Fruit fly (Drosophila melanogaster) whole organism, adult: Measurements from ENCODE around the gene dpy.

Source experiments
- CG11617 ChIP-seq: fragments of 200-800 bp; sonication (Bioruptor generic); optimal IDR thresholded peaks from 2 replicates; lab custom pipeline; 2017; ENCODE audit warnings: mild to moderate bottlenecking, missing biosample characterization, missing genetic modification reagents, missing genetic modification characterization
- CG12768 ChIP-seq: fragments of 200-800 bp; sonication (Bioruptor generic); optimal IDR thresholded peaks from 2 replicates; lab custom pipeline; 2017; ENCODE audit warnings: missing biosample characterization, missing genetic modification characterization, mild to moderate bottlenecking, moderate library complexity, missing genetic modification reagents
- CG14711 ChIP-seq: fragments of 200-800 bp; sonication (Bioruptor generic); optimal IDR thresholded peaks from 2 replicates; lab custom pipeline; 2018; ENCODE audit warnings: missing biosample characterization, mild to moderate bottlenecking, missing genetic modification characterization, moderate library complexity
- CG1620 ChIP-seq: fragments of 200-800 bp; sonication (Bioruptor generic); optimal IDR thresholded peaks from 2 replicates; lab custom pipeline; 2016; ENCODE audit warnings: missing biosample characterization, missing genetic modification characterization
- CG33017 ChIP-seq: fragments of 200-800 bp; sonication (Bioruptor generic); optimal IDR thresholded peaks from 2 replicates; lab custom pipeline; 2018; ENCODE audit warnings: missing biosample characterization, mild to moderate bottlenecking, missing genetic modification characterization, moderate library complexity
- CG5204 ChIP-seq: fragments of 200-800 bp; sonication (Bioruptor generic); optimal IDR thresholded peaks from 2 replicates; lab custom pipeline; 2016; ENCODE audit warnings: missing biosample characterization, missing genetic modification characterization
- CG7045 ChIP-seq: fragments of 200-800 bp; sonication (Bioruptor generic); optimal IDR thresholded peaks from 2 replicates; lab custom pipeline; 2017; ENCODE audit warnings: missing biosample characterization, mild to moderate bottlenecking, missing genetic modification characterization
- CG7101 ChIP-seq: fragments of 200-800 bp; sonication (Bioruptor generic); optimal IDR thresholded peaks from 2 replicates; lab custom pipeline; 2018; ENCODE audit warnings: missing biosample characterization, mild to moderate bottlenecking, missing genetic modification characterization, moderate library complexity
- Clk ChIP-seq: fragments of 200-800 bp; sonication (Bioruptor generic); optimal IDR thresholded peaks from 2 replicates; lab custom pipeline; 2017; ENCODE audit warnings: missing biosample characterization, missing genetic modification characterization
- Crg-1 ChIP-seq: fragments of 200-800 bp; sonication (Bioruptor generic); optimal IDR thresholded peaks from 2 replicates; lab custom pipeline; 2016; ENCODE audit warnings: missing biosample characterization, missing genetic modification characterization
- Hr96 ChIP-seq: fragments of 200-800 bp; sonication (Bioruptor generic); optimal IDR thresholded peaks from 2 replicates; lab custom pipeline; 2016; ENCODE audit warnings: missing biosample characterization, missing genetic modification characterization
- Mnt ChIP-seq: fragments of 200-800 bp; sonication (Bioruptor generic); optimal IDR thresholded peaks from 2 replicates; lab custom pipeline; 2016; ENCODE audit warnings: missing biosample characterization, mild to moderate bottlenecking, missing genetic modification characterization
- bab1 ChIP-seq: fragments of 200-800 bp; sonication (Bioruptor generic); optimal IDR thresholded peaks from 3 replicates; lab custom pipeline; 2019; ENCODE audit warnings: missing biosample characterization, mild to moderate bottlenecking, missing genetic modification characterization, moderate library complexity
- cic ChIP-seq: fragments of 200-800 bp; sonication (Bioruptor generic); optimal IDR thresholded peaks from 2 replicates; lab custom pipeline; 2017; ENCODE audit warnings: missing biosample characterization, mild to moderate bottlenecking, missing genetic modification characterization, moderate library complexity
- cnc ChIP-seq, 2 experiments: fragments of >200 bp; optimal IDR thresholded peaks; 2 replicates each; lab custom pipeline; 2017
- kay ChIP-seq: fragments of 200-800 bp; sonication (Bioruptor generic); peaks from one replicate; lab custom pipeline; 2016; ENCODE audit warnings: missing biosample characterization, missing genetic modification characterization, borderline replicate concordance
- ovo ChIP-seq: fragments of 200-800 bp; sonication (Bioruptor generic); optimal IDR thresholded peaks from 2 replicates; lab custom pipeline; 2016; ENCODE audit warnings: missing biosample characterization, missing genetic modification characterization
- pad ChIP-seq: fragments of 200-800 bp; sonication (Bioruptor generic); optimal IDR thresholded peaks from 3 replicates; lab custom pipeline; 2017; ENCODE audit warnings: missing biosample characterization, missing genetic modification characterization, mild to moderate bottlenecking, moderate library complexity, missing genetic modification reagents
- tj ChIP-seq: fragments of 200-800 bp; sonication (Bioruptor generic); optimal IDR thresholded peaks from 3 replicates; lab custom pipeline; 2017; ENCODE audit warnings: missing biosample characterization, mild to moderate bottlenecking, missing genetic modification characterization, moderate library complexity
- toe ChIP-seq: fragments of 200-800 bp; sonication (Bioruptor generic); optimal IDR thresholded peaks from 2 replicates; lab custom pipeline; 2016; ENCODE audit warnings: missing biosample characterization, missing genetic modification characterization

dpy gene

DNA sequence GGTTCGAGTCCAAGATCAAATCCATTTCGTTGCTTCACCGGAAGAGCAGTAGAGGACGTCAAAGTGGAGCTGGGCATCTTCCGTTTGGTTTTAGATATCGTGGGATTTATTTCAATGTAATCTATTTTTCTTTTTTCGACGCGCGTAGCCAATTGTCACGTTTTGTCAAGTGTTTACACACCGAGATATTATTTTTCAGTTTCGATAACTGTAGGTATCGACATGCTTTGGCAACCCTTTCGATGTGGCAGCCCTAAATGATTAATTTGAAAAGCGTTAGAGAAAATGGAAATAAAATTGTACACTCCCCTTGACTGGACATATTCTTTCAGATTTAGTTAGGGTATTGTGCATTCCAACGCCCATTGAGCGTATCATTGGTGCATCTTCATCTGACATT is 36.1 kb downstream of the dpy start, which contains the start of gene HP6:
HP6 (minus strand) TSS at position 192 of the 400 bp plus-strand sequence.
- TF ChIP-seq ovo = no peak
- no peak for TF ChIP-seq CG7101 (tag; lab: Kevin White, UChicago)
- TF ChIP-seq bab1 (GFP tag; lab: Kevin White, UChicago) = no peak
- no peak for TF ChIP-seq tj
- TF ChIP-seq CG5204 = no peak
- TF ChIP-seq CG33017 = no peak
- TF ChIP-seq Clk (GFP tag; lab: Kevin White, UChicago) = no peak
- no peak for TF ChIP-seq CG14711
- TF ChIP-seq CG7045 = no peak
- TF ChIP-seq CG1620 (GFP tag; lab: Kevin White, UChicago) = no peak
- no peak for TF ChIP-seq cic (GFP tag; lab: Kevin White, UChicago)
- TF ChIP-seq pad (GFP tag; lab: Kevin White, UChicago) = no peak
- no peak for TF ChIP-seq kay
- TF ChIP-seq Hr96 (GFP tag; lab: Kevin White, UChicago) = no peak
- TF ChIP-seq toe (GFP tag; lab: Kevin White, UChicago) = no peak
- TF ChIP-seq CG12768 (GFP tag; lab: Kevin White, UChicago) = no peak

DNA sequence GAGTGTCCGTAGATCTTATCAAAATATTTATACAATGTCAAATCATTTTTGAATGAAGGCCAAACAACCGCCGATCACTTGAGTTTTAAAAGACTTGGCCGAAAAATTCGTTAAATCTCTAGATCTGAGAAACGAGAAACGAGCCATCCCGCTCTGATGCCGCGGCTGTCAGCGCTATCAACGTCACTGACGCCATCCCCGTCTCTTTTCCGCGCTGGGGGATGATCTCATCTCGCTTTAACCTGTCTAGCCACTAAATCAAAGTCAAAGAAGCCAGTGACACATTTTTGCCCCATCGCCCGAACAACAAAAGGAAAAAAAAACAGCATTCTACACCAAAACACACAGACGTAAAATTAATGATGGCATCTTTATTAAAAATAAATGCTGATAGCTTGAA is 37.6 kb downstream of the dpy start:
- TF ChIP-seq CG1620 (GFP tag; lab: Kevin White, UChicago) (no peak), tj (no peak), CG12768 (GFP tag; lab: Kevin White, UChicago) (no peak), pad (GFP tag; lab: Kevin White, UChicago) (no peak)

DNA sequence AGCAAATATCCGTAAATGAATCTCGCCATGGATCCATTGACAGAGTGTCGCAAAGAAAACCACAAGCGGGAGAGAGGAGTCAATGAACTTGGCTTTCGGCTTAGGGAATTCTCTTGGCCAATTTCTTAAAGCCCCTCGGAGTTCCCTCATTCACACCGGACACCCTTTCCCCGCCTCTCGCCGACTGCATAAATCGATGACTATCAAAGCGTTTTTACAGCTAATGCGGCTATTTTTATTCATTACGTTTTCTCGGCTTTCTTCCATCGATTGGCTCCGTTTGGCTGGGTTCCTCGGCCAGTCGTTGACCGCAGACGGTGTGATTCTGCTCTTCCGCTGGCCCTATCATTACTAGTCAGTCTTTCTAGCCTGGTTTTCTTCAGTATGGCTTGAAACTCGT is 40.8 kb downstream of the dpy start:
- TF ChIP-seq Crg-1 (GFP tag; lab: Kevin White, UChicago) (no peak), cnc (optimal IDR thresholded peaks at IDR 0.05; lab: Kevin White, UChicago) (no peak), Clk (GFP tag; lab: Kevin White, UChicago) (no peak), CG33017 (no peak), CG7101 (tag; lab: Kevin White, UChicago) (no peak), ovo (no peak), Mnt (GFP tag; lab: Kevin White, UChicago) (no peak), CG12768 (GFP tag; lab: Kevin White, UChicago) (no peak), Hr96 (GFP tag; lab: Kevin White, UChicago) (no peak), pad (GFP tag; lab: Kevin White, UChicago) (no peak), CG7045 (no peak), CG5204 (no peak), CG11617 (no peak)

DNA sequence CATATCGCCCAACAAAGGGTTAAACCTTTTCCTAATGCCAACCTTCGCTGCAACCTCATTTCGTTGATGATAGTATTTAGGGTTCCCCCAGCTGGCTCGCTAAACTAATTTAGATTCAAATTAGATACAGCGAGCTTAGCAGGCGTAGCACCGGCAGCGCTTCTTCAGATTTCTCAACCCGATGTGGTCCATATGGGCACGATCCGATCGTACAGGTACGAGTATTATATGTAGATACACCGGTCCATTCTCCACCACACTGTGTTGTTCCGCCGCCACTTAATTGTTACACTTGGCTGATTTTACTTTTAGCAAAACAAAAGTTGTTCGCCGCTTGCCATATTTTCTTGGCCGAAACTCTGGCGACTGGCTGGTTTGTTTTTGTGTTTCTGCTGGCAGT is 42.8 kb downstream of the dpy start:
- TF ChIP-seq cnc (optimal IDR thresholded peaks at IDR 0.05; lab: Kevin White, UChicago) (no peak), CG11617 (no peak), pad (GFP tag; lab: Kevin White, UChicago) (no peak), CG1620 (GFP tag; lab: Kevin White, UChicago) (no peak), CG12768 (GFP tag; lab: Kevin White, UChicago) (no peak), Clk (GFP tag; lab: Kevin White, UChicago) (no peak), bab1 (GFP tag; lab: Kevin White, UChicago) (no peak), Crg-1 (GFP tag; lab: Kevin White, UChicago) (no peak), ovo (no peak), CG14711 (no peak), CG7101 (tag; lab: Kevin White, UChicago) (no peak), kay (no peak), toe (GFP tag; lab: Kevin White, UChicago) (no peak), CG5204 (no peak), Mnt (GFP tag; lab: Kevin White, UChicago) (no peak), CG33017 (no peak), cic (GFP tag; lab: Kevin White, UChicago) (no peak)

DNA sequence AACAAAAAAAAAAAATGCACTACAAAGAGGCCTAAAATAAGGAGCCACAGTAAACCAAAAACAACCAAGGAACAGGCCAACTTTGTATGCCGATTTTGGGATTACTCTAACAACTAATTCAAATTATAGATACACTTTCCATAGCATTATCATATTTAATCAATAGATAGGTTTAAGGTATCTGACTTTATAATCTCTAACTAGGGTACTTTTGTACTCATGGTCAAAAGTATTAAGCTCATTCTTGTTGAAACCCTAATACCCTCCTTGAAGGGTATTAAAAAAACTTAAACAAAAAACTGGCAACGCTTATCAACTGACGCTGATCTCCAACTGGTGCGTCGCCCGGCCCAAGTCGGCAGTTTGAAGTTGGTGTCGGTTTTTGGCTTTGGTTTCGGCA is 46.9 kb downstream of the dpy start:
- TF ChIP-seq cic (GFP tag; lab: Kevin White, UChicago) = no peak
- TF ChIP-seq bab1 (GFP tag; lab: Kevin White, UChicago) = no peak
- no peak for TF ChIP-seq cnc (optimal IDR thresholded peaks at IDR 0.05; lab: Kevin White, UChicago)
- no peak for TF ChIP-seq kay
- no peak for TF ChIP-seq Clk (GFP tag; lab: Kevin White, UChicago)
- no peak for TF ChIP-seq CG7045
- no peak for TF ChIP-seq CG5204
- TF ChIP-seq CG1620 (GFP tag; lab: Kevin White, UChicago) = no peak
- no peak for TF ChIP-seq CG14711
- no peak for TF ChIP-seq CG7101 (tag; lab: Kevin White, UChicago)
- no peak for TF ChIP-seq Crg-1 (GFP tag; lab: Kevin White, UChicago)

DNA sequence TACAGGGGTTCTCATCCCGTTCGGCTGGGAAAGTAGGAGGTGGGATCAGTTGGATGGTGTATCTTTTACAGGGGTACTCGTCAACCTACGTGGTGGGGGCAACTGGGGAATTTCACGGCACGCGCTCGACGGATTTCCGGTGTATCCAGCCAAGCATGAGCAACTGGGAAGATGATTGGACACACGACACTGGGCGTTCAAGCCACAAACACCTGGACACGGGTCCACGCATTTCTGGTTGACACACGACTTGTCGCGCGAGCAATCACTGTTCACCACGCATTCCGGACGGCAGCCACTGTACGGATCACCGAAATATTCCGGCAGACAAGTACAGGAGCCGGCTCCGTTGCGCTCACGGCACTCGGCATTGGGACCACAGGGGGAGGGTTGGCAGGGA is 92.8 kb downstream of the dpy start:
- TF ChIP-seq CG1620 (GFP tag; lab: Kevin White, UChicago) (no peak), CG12768 (GFP tag; lab: Kevin White, UChicago) (no peak), toe (GFP tag; lab: Kevin White, UChicago) (no peak), kay (no peak)

DNA sequence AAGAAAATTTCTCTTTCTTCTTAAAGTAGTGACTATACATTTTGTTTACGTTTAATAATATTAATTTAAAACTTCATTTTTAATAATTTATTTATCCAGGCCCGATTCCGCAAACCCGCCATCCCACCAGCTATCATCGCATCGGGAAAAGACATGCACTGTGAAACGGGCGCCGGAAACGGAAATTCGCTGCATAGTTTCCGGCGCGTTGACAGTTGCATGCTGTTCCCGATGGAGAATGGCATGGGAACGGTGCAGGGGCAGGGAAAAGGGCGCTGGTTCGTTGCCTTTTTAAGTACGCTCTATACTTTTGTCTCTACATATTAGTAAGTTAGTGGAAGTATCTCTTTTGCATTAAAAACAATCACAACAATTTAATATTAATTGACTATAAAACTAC is 136.1 kb downstream of the dpy start:
- TF ChIP-seq cnc (optimal IDR thresholded peaks at IDR 0.05; lab: Kevin White, UChicago) (no peak), toe (GFP tag; lab: Kevin White, UChicago) (no peak), CG7045 (no peak), pad (GFP tag; lab: Kevin White, UChicago) (no peak), CG33017 (no peak), CG1620 (GFP tag; lab: Kevin White, UChicago) (no peak), bab1 (GFP tag; lab: Kevin White, UChicago) (no peak), CG5204 (no peak), Mnt (GFP tag; lab: Kevin White, UChicago) (no peak), CG14711 (no peak)
